Fruit fly (Drosophila melanogaster): ENCODE results near the gene Rbp9.

The Rbp9 gene

DNA sequence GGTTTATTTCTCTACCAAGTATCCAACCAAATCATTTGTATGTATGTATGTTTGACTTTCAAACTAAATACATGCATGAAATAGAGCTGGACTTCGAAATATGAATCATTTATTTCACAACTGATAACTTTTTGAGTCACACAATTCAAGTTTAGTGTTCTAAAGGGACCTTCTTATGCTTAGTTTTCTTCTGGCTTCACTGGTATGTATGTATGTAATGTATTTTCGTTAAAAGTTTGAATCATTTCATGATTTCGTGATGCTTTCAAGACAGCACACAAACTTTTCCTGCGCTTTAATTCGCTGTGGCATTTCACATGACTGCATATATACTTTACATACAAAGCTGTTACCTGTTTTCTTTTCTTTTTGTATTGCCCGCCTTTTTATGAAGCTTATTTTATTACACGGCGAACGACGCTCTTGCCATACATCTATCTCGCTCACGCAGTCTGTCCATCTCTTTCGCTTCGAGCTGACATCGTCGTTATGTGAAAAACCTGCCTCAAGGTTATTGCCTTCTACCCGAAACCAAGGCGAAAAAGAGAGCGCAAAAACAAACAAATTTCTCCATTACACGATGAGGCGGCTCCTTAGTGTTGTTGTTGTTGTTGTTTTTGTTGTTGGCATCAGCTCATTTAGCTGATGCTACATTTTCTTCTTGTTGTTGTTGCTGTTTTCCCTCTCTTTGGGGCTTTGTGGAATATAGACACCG lies 46.0 kb upstream of the Rbp9 start (continued):
- TF ChIP-seq h (optimal IDR thresholded peaks at IDR 0.05) (no peak), CG31365 (tag; optimal IDR thresholded peaks at IDR 0.05) (no peak), CTCF (GFP tag; optimal IDR thresholded peaks at IDR 0.05) (no peak), CG12071 (GFP tag; optimal IDR thresholded peaks at IDR 0.05) (no peak), CG4282 (GFP tag; optimal IDR thresholded peaks at IDR 0.05) (no peak), seq (GFP tag; IDR thresholded peaks at IDR 0.05) (no peak), Spps (tag; optimal IDR thresholded peaks at IDR 0.05) (no peak), CG6654 (GFP tag; optimal IDR thresholded peaks at IDR 0.05) (no peak), nerfin-1 (tag; optimal IDR thresholded peaks at IDR 0.05) (no peak), CG2199 (GFP tag; IDR thresholded peaks at IDR 0.05) (peak; percentile 78; the same call in 2 of the 3 replicates), HLH54F (GFP tag; optimal IDR thresholded peaks at IDR 0.05) (no peak), CG4404 (GFP tag; IDR thresholded peaks at IDR 0.05) (no peak), bsh (GFP tag; optimal IDR thresholded peaks at IDR 0.05) (peak in 1 of 2 experiments; percentile 14), unpg (GFP tag; optimal IDR thresholded peaks at IDR 0.05) (no peak), CG16813 (GFP tag; IDR thresholded peaks at IDR 0.05; ENCODE audit: partially characterized antibody) (no peak), repo (GFP tag; optimal IDR thresholded peaks at IDR 0.05) (no peak), hkb (optimal IDR thresholded peaks at IDR 0.05) (no peak), hkb (GFP tag; IDR thresholded peaks at IDR 0.05) (no peak), D19A (tag; optimal IDR thresholded peaks at IDR 0.05) (peak; percentile 7), Camta (GFP tag; optimal IDR thresholded peaks at IDR 0.05) (no peak), CG17829 (tag; optimal IDR thresholded peaks at IDR 0.05) (no peak), Blimp-1 (GFP tag; optimal IDR thresholded peaks at IDR 0.05) (peak; percentile 63), ttk (GFP tag; IDR thresholded peaks at IDR 0.05) (no peak), otp (GFP tag; IDR thresholded peaks at IDR 0.05) (no peak), Ets97D (GFP tag; optimal IDR thresholded peaks at IDR 0.05) (no peak), fu2 (GFP tag; optimal IDR thresholded peaks at IDR 0.05) (no peak), CG12769 (tag; optimal IDR thresholded peaks at IDR 0.05) (peak; percentile 48), CG9817 (tag; optimal IDR thresholded peaks at IDR 0.05) (no peak), Sry-δ (GFP tag; optimal IDR thresholded peaks at IDR 0.05) (no peak), CG18011 (GFP tag; optimal IDR thresholded peaks at IDR 0.05) (no peak), Hsf (GFP tag; optimal IDR thresholded peaks at IDR 0.05) (no peak), nerfin-2 (GFP tag; IDR thresholded peaks at IDR 0.05; ENCODE audit: partially characterized antibody) (no peak), gce (GFP tag; IDR thresholded peaks at IDR 0.05) (no peak), CG7963 (GFP tag; IDR thresholded peaks at IDR 0.05; ENCODE audit: partially characterized antibody) (no peak), CG15073 (GFP tag; optimal IDR thresholded peaks at IDR 0.05) (no peak), Dll (GFP tag; IDR thresholded peaks at IDR 0.05; ENCODE audit: partially characterized antibody) (no peak), nmo (GFP tag; optimal IDR thresholded peaks at IDR 0.05) (no peak), vvl (GFP tag; IDR thresholded peaks at IDR 0.05) (peak; percentile 21; the same call in 1 of the 2 replicates), sqz (GFP tag; optimal IDR thresholded peaks at IDR 0.05) (peak; percentile 6), CG8281 (tag; optimal IDR thresholded peaks at IDR 0.05) (no peak), lilli (GFP tag; optimal IDR thresholded peaks at IDR 0.05) (no peak), vnd (GFP tag; IDR thresholded peaks at IDR 0.05; ENCODE audit: partially characterized antibody) (no peak), en (GFP tag; optimal IDR thresholded peaks at IDR 0.05) (no peak), CG10321 (GFP tag; IDR thresholded peaks at IDR 0.05) (0 out of 2 replicates have a peak, but pooled peaks have one; percentile 32), CG18599 (GFP tag; optimal IDR thresholded peaks at IDR 0.05) (peak; percentile 9), CG7839 (tag; optimal IDR thresholded peaks at IDR 0.05) (no peak), kay (GFP tag; optimal IDR thresholded peaks at IDR 0.05) (no peak), CG2889 (GFP tag; IDR thresholded peaks at IDR 0.05) (no peak), Doc3 (GFP tag; IDR thresholded peaks at IDR 0.05; ENCODE audit: partially characterized antibody) (0 out of 3 replicates have a peak, but pooled peaks have one; percentile 14), fd102C (GFP tag; optimal IDR thresholded peaks at IDR 0.05) (no peak)

Measured in whole organism, embryonic.